Fruit fly (Drosophila melanogaster) whole organism, embryonic: ENCODE measurements around the gene CG46463.

Source experiments
- Adf1 ChIP-seq: fragments of 200-800 bp; sonication (Bioruptor generic); IDR thresholded peaks from 2 replicates; pipeline ENCODE4 v1.3.6; 2022; ENCODE audit warnings: missing biosample characterization, missing genetic modification characterization
- BtbVII ChIP-seq: fragments of 200-800 bp; sonication (Bioruptor generic); optimal IDR thresholded peaks from 3 replicates; lab custom pipeline; 2017; ENCODE audit warnings: missing biosample characterization, mild to moderate bottlenecking, missing genetic modification characterization
- C15 ChIP-seq: fragments of 200-800 bp; sonication (Bioruptor generic); IDR thresholded peaks from 3 replicates; pipeline ENCODE4 v1.3.6; 2022; ENCODE audit warnings: missing biosample characterization, missing genetic modification characterization
- CG10979 ChIP-seq: fragments of 200-800 bp; sonication (Bioruptor generic); optimal IDR thresholded peaks from 2 replicates; lab custom pipeline; 2018; ENCODE audit warnings: missing biosample characterization, mild to moderate bottlenecking, missing genetic modification characterization, moderate library complexity
- CG13287 ChIP-seq: fragments of 200-800 bp; sonication (Bioruptor generic); IDR thresholded peaks from 2 replicates; pipeline ENCODE4 v1.3.6; 2022; ENCODE audit warnings: missing biosample characterization, missing genetic modification characterization; ENCODE audit not compliant: partially characterized antibody
- CG15479 ChIP-seq: fragments of 200-800 bp; sonication (Bioruptor generic); optimal IDR thresholded peaks from 3 replicates; lab custom pipeline; 2019; ENCODE audit warnings: missing biosample characterization, mild to moderate bottlenecking, missing genetic modification characterization, moderate library complexity
- CG15601 ChIP-seq: fragments of 200-800 bp; sonication (Bioruptor generic); optimal IDR thresholded peaks from 3 replicates; lab custom pipeline; 2019; ENCODE audit warnings: missing biosample characterization, mild to moderate bottlenecking, missing genetic modification characterization, moderate library complexity
- CG16813 ChIP-seq: fragments of 200-800 bp; sonication (Bioruptor generic); IDR thresholded peaks from 3 replicates; pipeline ENCODE4 v1.3.6; 2022; ENCODE audit warnings: missing biosample characterization, missing genetic modification characterization; ENCODE audit not compliant: partially characterized antibody
- CG17361 ChIP-seq: fragments of 200-800 bp; sonication (Bioruptor generic); IDR thresholded peaks from 3 replicates; pipeline ENCODE4 v1.3.6; 2022; ENCODE audit warnings: missing biosample characterization, missing genetic modification characterization
- CG17568 ChIP-seq: fragments of 200-800 bp; sonication (Bioruptor generic); optimal IDR thresholded peaks from 2 replicates; lab custom pipeline; 2018; ENCODE audit warnings: missing biosample characterization, mild to moderate bottlenecking, missing genetic modification characterization, moderate library complexity
- CG17829 ChIP-seq: fragments of 200-800 bp; optimal IDR thresholded peaks from 2 replicates; lab custom pipeline; 2019; ENCODE audit warnings: missing biosample characterization, mild to moderate bottlenecking, missing genetic modification characterization, moderate library complexity
- CG2712 ChIP-seq: fragments of 200-800 bp; optimal IDR thresholded peaks from 3 replicates; lab custom pipeline; 2019; ENCODE audit warnings: missing biosample characterization, mild to moderate bottlenecking, missing genetic modification characterization, moderate library complexity
- CG30403 ChIP-seq: fragments of 200-800 bp; sonication (Bioruptor generic); optimal IDR thresholded peaks from 3 replicates; lab custom pipeline; 2016; ENCODE audit warnings: missing biosample characterization, missing genetic modification characterization
- CG3163 ChIP-seq: fragments of 200-800 bp; sonication (Bioruptor generic); optimal IDR thresholded peaks from 3 replicates; lab custom pipeline; 2016; ENCODE audit warnings: missing biosample characterization, missing genetic modification characterization
- CG6765 ChIP-seq: fragments of 200-800 bp; sonication (Bioruptor generic); optimal IDR thresholded peaks from 3 replicates; lab custom pipeline; 2017; ENCODE audit warnings: missing biosample characterization, mild to moderate bottlenecking, missing genetic modification characterization
- CG8924 ChIP-seq: fragments of 200-800 bp; optimal IDR thresholded peaks from 3 replicates; lab custom pipeline; 2019; ENCODE audit warnings: missing biosample characterization, mild to moderate bottlenecking, missing genetic modification characterization, moderate library complexity
- CG9727 ChIP-seq: fragments of 200-800 bp; sonication (Bioruptor generic); optimal IDR thresholded peaks from 3 replicates; lab custom pipeline; 2017; ENCODE audit warnings: missing biosample characterization, mild to moderate bottlenecking, missing genetic modification characterization
- CG9932 ChIP-seq: fragments of 200-800 bp; sonication (Bioruptor generic); IDR thresholded peaks from 2 replicates; pipeline ENCODE4 v1.3.6; 2022; ENCODE audit warnings: missing biosample characterization, missing genetic modification characterization
- CoRest ChIP-seq: fragments of 200-800 bp; sonication (Bioruptor generic); optimal IDR thresholded peaks from 3 replicates; lab custom pipeline; 2018; ENCODE audit warnings: missing biosample characterization, mild to moderate bottlenecking, missing genetic modification characterization, moderate library complexity
- Hmr ChIP-seq: fragments of 200-800 bp; sonication (Bioruptor generic); optimal IDR thresholded peaks from 3 replicates; lab custom pipeline; 2017; ENCODE audit warnings: mild to moderate bottlenecking, missing biosample characterization, missing genetic modification reagents, missing genetic modification characterization
- Jarid2 ChIP-seq: fragments of 200-800 bp; sonication (Bioruptor generic); optimal IDR thresholded peaks from 3 replicates; lab custom pipeline; 2017; ENCODE audit warnings: mild to moderate bottlenecking, missing biosample characterization, missing genetic modification reagents, missing genetic modification characterization
- Kr ChIP-seq: fragments of 200-800 bp; sonication (Bioruptor generic); optimal IDR thresholded peaks from 2 replicates; lab custom pipeline; 2017; ENCODE audit warnings: missing biosample characterization, mild to moderate bottlenecking, missing genetic modification characterization
- Lhr ChIP-seq: fragments of 200-800 bp; sonication (Bioruptor generic); optimal IDR thresholded peaks from 3 replicates; lab custom pipeline; 2017; ENCODE audit warnings: mild to moderate bottlenecking, missing biosample characterization, missing genetic modification reagents, missing genetic modification characterization
- Myb ChIP-seq: fragments of 200-800 bp; sonication (Bioruptor generic); optimal IDR thresholded peaks from 2 replicates; lab custom pipeline; 2016; ENCODE audit warnings: missing biosample characterization, missing genetic modification characterization
- Oli ChIP-seq: fragments of 200-800 bp; sonication (Bioruptor generic); optimal IDR thresholded peaks from 2 replicates; lab custom pipeline; 2018; ENCODE audit warnings: missing biosample characterization, mild to moderate bottlenecking, missing genetic modification characterization, moderate library complexity
- Pdp1 ChIP-seq, 2 experiments: fragments of 200-800 bp; sonication (Bioruptor generic); optimal IDR thresholded peaks; 3 replicates each; lab custom pipeline; 2016; ENCODE audit warnings: missing biosample characterization in 2 of 2, missing genetic modification characterization in 2 of 2, mild to moderate bottlenecking in 1 of 2, moderate library complexity in 1 of 2
- Scr ChIP-seq: fragments of 200-800 bp; sonication (Bioruptor generic); IDR thresholded peaks from 2 replicates; pipeline ENCODE4 v1.3.6; 2022; ENCODE audit warnings: missing biosample characterization, missing genetic modification characterization; ENCODE audit not compliant: partially characterized antibody
- Sin3A ChIP-seq: fragments of >200 bp; optimal IDR thresholded peaks from 2 replicates; lab custom pipeline; 2018
- Ssrp ChIP-seq: fragments of 200-800 bp; sonication (Bioruptor generic); optimal IDR thresholded peaks from 2 replicates; lab custom pipeline; 2018; ENCODE audit warnings: missing biosample characterization, mild to moderate bottlenecking, missing genetic modification characterization, moderate library complexity
- Stat92E ChIP-seq, 3 experiments: fragments of >200 bp in 2 of 3; fragments of 200-800 bp in 1 of 3; sonication (Bioruptor generic) in 1 of 3; optimal IDR thresholded peaks; 2 replicates each; lab custom pipeline; 2017 to 2019; ENCODE audit warnings: missing biosample characterization in 3 of 3, missing genetic modification characterization in 3 of 3, mild to moderate bottlenecking in 1 of 3, moderate library complexity in 1 of 3
- abd-A ChIP-seq: fragments of 200-800 bp; sonication (Bioruptor generic); optimal IDR thresholded peaks from 3 replicates; lab custom pipeline; 2019; ENCODE audit warnings: missing biosample characterization, mild to moderate bottlenecking, missing genetic modification characterization, moderate library complexity
- ara ChIP-seq: fragments of 200-800 bp; sonication (Bioruptor generic); IDR thresholded peaks from 2 replicates; pipeline ENCODE4 v1.3.6; 2022; ENCODE audit warnings: missing biosample characterization, missing genetic modification characterization
- bbx ChIP-seq: fragments of 200-800 bp; sonication (Bioruptor generic); IDR thresholded peaks from 2 replicates; pipeline ENCODE4 v1.3.6; 2022; ENCODE audit warnings: missing biosample characterization, missing genetic modification characterization; ENCODE audit not compliant: partially characterized antibody
- dm ChIP-seq: fragments of 200-800 bp; sonication (Bioruptor generic); optimal IDR thresholded peaks from 3 replicates; lab custom pipeline; 2016; ENCODE audit warnings: missing biosample characterization, missing genetic modification characterization
- exex ChIP-seq: fragments of 200-800 bp; sonication (Bioruptor generic); optimal IDR thresholded peaks from 4 replicates; lab custom pipeline; 2018; ENCODE audit warnings: missing biosample characterization, mild to moderate bottlenecking, missing genetic modification characterization, moderate library complexity
- ftz-f1 ChIP-seq: fragments of 200-800 bp; sonication (Bioruptor generic); optimal IDR thresholded peaks from 2 replicates; lab custom pipeline; 2016; ENCODE audit warnings: missing biosample characterization, missing genetic modification characterization
- gcm2 ChIP-seq: fragments of 200-800 bp; sonication (Bioruptor generic); optimal IDR thresholded peaks from 2 replicates; lab custom pipeline; 2016; ENCODE audit warnings: missing biosample characterization, missing genetic modification characterization
- gem ChIP-seq: fragments of 200-800 bp; sonication (Bioruptor generic); optimal IDR thresholded peaks from 2 replicates; lab custom pipeline; 2019; ENCODE audit warnings: missing biosample characterization, mild to moderate bottlenecking, missing genetic modification characterization, moderate library complexity
- gfzf ChIP-seq: fragments of 200-800 bp; sonication (Bioruptor generic); optimal IDR thresholded peaks from 2 replicates; lab custom pipeline; 2016; ENCODE audit warnings: missing biosample characterization, mild to moderate bottlenecking, missing genetic modification characterization, moderate library complexity
- lmd ChIP-seq: fragments of 200-800 bp; sonication (Bioruptor generic); IDR thresholded peaks from 2 replicates; pipeline ENCODE4 v1.3.6; 2022; ENCODE audit warnings: missing biosample characterization, missing genetic modification characterization
- nau ChIP-seq: fragments of 200-800 bp; sonication (Bioruptor generic); optimal IDR thresholded peaks from 3 replicates; lab custom pipeline; 2017; ENCODE audit warnings: missing biosample characterization, mild to moderate bottlenecking, missing genetic modification characterization, missing genetic modification reagents
- nerfin-1 ChIP-seq: fragments of 200-800 bp; sonication (Bioruptor generic); optimal IDR thresholded peaks from 3 replicates; lab custom pipeline; 2019; ENCODE audit warnings: missing biosample characterization, mild to moderate bottlenecking, missing genetic modification characterization, moderate library complexity
- nerfin-2 ChIP-seq: fragments of 200-800 bp; sonication (Bioruptor generic); IDR thresholded peaks from 2 replicates; pipeline ENCODE4 v1.3.6; 2022; ENCODE audit warnings: missing biosample characterization, missing genetic modification characterization; ENCODE audit not compliant: partially characterized antibody
- prd ChIP-seq, 3 experiments: fragments of >200 bp in 2 of 3; fragments of 200-800 bp in 1 of 3; sonication (Bioruptor generic) in 1 of 3; optimal IDR thresholded peaks in 2 of 3; IDR thresholded peaks in 1 of 3; 2 replicates in 2 of 3; 3 replicates in 1 of 3; pipeline versions ENCODE4 v1.3.6 to Lab custom; 2017 to 2022; ENCODE audit warnings: missing biosample characterization in 1 of 3, missing genetic modification characterization in 1 of 3
- sens ChIP-seq: fragments of 200-800 bp; sonication (Bioruptor generic); peaks from one replicate; lab custom pipeline; 2016; ENCODE audit warnings: missing biosample characterization, missing genetic modification characterization
- stc ChIP-seq: fragments of 200-800 bp; sonication (Bioruptor generic); IDR thresholded peaks from 2 replicates; pipeline ENCODE4 v1.3.6; 2022; ENCODE audit warnings: missing biosample characterization, missing genetic modification characterization
- tna ChIP-seq: fragments of 200-800 bp; sonication (Bioruptor generic); IDR thresholded peaks from 2 replicates; pipeline ENCODE4 v1.3.6; 2022; ENCODE audit warnings: missing biosample characterization, missing genetic modification characterization; ENCODE audit not compliant: partially characterized antibody

The CG46463 gene

DNA sequence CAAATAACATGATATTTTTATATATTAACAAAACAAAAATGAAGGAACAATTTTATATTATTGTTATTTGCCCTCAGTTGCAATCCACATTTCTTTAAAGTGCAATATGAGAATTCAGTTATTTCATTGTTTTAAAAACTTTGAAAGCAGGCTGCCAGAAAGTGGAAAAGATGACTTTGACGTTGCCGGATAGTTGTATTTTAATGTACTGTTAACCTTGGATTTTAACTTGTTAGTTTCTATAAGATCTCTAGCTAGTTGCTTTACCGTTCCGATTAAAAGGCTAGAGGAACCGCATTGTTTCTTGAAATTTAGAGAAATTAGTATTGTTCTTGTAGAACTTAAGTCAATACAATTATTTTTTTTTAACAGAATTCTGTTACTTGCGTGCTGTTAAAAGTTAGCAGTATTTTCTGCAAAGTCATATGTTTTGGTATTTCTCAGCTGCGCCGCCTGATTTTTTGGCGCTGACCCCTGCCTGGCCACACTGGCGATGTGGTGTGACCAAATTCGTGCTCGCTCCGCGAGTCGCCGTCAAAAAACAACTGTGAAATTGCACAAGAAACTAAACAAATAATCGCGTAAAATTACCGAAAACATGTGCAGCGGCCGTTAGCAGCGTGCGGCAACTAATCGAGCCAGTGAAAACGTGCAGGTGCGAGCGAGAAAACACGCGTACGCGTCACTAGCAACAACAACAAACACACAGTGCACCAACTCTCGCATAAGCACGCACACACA is 54.3 kb downstream of the CG46463 start, which contains the start of gene Eip63E (continued):
- TF ChIP-seq gcm2 (GFP tag; lab: Kevin White, UChicago) = no peak
- TF ChIP-seq C15 (GFP tag; lab: Robert Waterston, UW) = no peak
- TF ChIP-seq CG17361 = peak; percentile 50; the same call in 2 of the 3 replicates
- peak; percentile 61 for TF ChIP-seq Adf1 (GFP tag; lab: Robert Waterston, UW)
- TF ChIP-seq CG13287 = peak; percentile 52; the same call in 1 of the 2 replicates
- TF ChIP-seq bbx (GFP tag; lab: Robert Waterston, UW) = peak; percentile 52
- TF ChIP-seq CG9727 (GFP tag; lab: Kevin White, UChicago) = peak; percentile 4
- TF ChIP-seq CG30403 (GFP tag; lab: Kevin White, UChicago) = no peak
- TF ChIP-seq nau = peak; percentile 58
- no peak for TF ChIP-seq ara (GFP tag; lab: Robert Waterston, UW)
- TF ChIP-seq CG10979 = peak; percentile 17
- TF ChIP-seq CG3163 (GFP tag; lab: Kevin White, UChicago) = no peak
- peak; percentile 23 for TF ChIP-seq CoRest (tag; lab: Kevin White, UChicago)
- TF ChIP-seq CG6765 (GFP tag; lab: Kevin White, UChicago) = peak; percentile 7
- peak; percentile 60 for TF ChIP-seq dm (GFP tag; lab: Kevin White, UChicago)
- TF ChIP-seq Stat92E (GFP tag; optimal IDR thresholded peaks at IDR 0.05; lab: Kevin White, UChicago) = peak in 1 of 3 experiments; percentile 3
- TF ChIP-seq CG2712 (tag; lab: Kevin White, UChicago) = peak; percentile 35
- peak; percentile 55 for TF ChIP-seq CG17829 (tag; lab: Kevin White, UChicago)
- peak; percentile 95 for TF ChIP-seq ftz-f1 (GFP tag; lab: Kevin White, UChicago)
- peak; percentile 74 for TF ChIP-seq CG8924
- TF ChIP-seq tna = no peak
- peak; percentile 6; the same call in 1 of the 2 replicates for TF ChIP-seq stc (GFP tag; lab: Robert Waterston, UW)
- TF ChIP-seq exex (tag; lab: Kevin White, UChicago) = no peak
- peak; percentile 11 for TF ChIP-seq CG15479 (GFP tag; lab: Kevin White, UChicago)
- TF ChIP-seq gfzf (GFP tag; lab: Kevin White, UChicago) = peak; percentile 87
- no peak for TF ChIP-seq Oli
- TF ChIP-seq Jarid2 (GFP tag; lab: Kevin White, UChicago) = peak; percentile 90
- TF ChIP-seq prd (optimal IDR thresholded peaks at IDR 0.05; lab: Kevin White, UChicago) = no peak
- TF ChIP-seq prd (GFP tag; IDR thresholded peaks at IDR 0.05; lab: Robert Waterston, UW) = no peak
- TF ChIP-seq Sin3A = peak; percentile 63
- TF ChIP-seq CG16813 (GFP tag; lab: Robert Waterston, UW) = 0 out of 3 replicates have a peak, but pooled peaks have one; percentile 41
- TF ChIP-seq lmd (GFP tag; lab: Robert Waterston, UW) = no peak
- peak; percentile 3 for TF ChIP-seq BtbVII (GFP tag; lab: Kevin White, UChicago)
- peak; percentile 0 for TF ChIP-seq CG15601 (tag; lab: Kevin White, UChicago)
- TF ChIP-seq sens (GFP tag; lab: Kevin White, UChicago) = peak; percentile 73
- TF ChIP-seq Kr (GFP tag; lab: Kevin White, UChicago) = no peak
- TF ChIP-seq Hmr = peak; percentile 45
- peak; percentile 71 for TF ChIP-seq Lhr
- TF ChIP-seq Scr = peak; percentile 46; the same call in 1 of the 2 replicates
- peak; percentile 93 for TF ChIP-seq Myb
- peak; percentile 50 for TF ChIP-seq nerfin-1 (tag; lab: Kevin White, UChicago)
- TF ChIP-seq CG9932 = 0 out of 2 replicates have a peak, but pooled peaks have one; percentile 9
- no peak for TF ChIP-seq Ssrp (tag; lab: Kevin White, UChicago)
- peak; percentile 45 for TF ChIP-seq CG17568 (GFP tag; lab: Kevin White, UChicago)
- peak; percentile 20; the same call in 1 of the 2 replicates for TF ChIP-seq nerfin-2
- TF ChIP-seq abd-A (tag; lab: Kevin White, UChicago) = peak; percentile 52
- peak; percentile 13 for TF ChIP-seq gem
- TF ChIP-seq Pdp1 (GFP tag; optimal IDR thresholded peaks at IDR 0.05; lab: Kevin White, UChicago) = peak in 1 of 2 experiments; percentile 37
